Worm (Caenorhabditis elegans): ENCODE results near the gene srh-247.

srh-247 gene

ce11 chrV:2891927-2892326, 42.0 kb downstream of the srh-247 start, which contains the start of gene F37B4.15:
F37B4.15 (plus strand) TSS chrV:2892227.
- TF ChIP-seq arid-1 (GFP tag; conservative IDR thresholded peaks at IDR 0.05) (no peak), nhr-28 (tag; optimal IDR thresholded peaks at IDR 0.05) (peak; percentile 23)

ce11 chrV:2888681-2889080, 45.3 kb downstream of the srh-247 start, which contains the start of gene srw-4:
srw-4 (minus strand) TSS chrV:2888781.
- no peak for TF ChIP-seq unc-62 (GFP tag; optimal IDR thresholded peaks at IDR 0.05 in 1 of 2)
- TF ChIP-seq unc-62 (tag; optimal IDR thresholded peaks at IDR 0.05) = no peak
- no peak for TF ChIP-seq jun-1 (tag; optimal IDR thresholded peaks at IDR 0.05)
- no peak for TF ChIP-seq F44E2.7 (GFP tag; IDR thresholded peaks at IDR 0.05)
- no peak for TF ChIP-seq nhr-102 (tag; optimal IDR thresholded peaks at IDR 0.05)

- no peak for TF ChIP-seq lin-29 (GFP tag; IDR thresholded peaks at IDR 0.05)
- peak; percentile 93 for TF ChIP-seq aha-1 (tag)
- no peak for TF ChIP-seq mes-2 (tag; optimal IDR thresholded peaks at IDR 0.05; ENCODE audit: poor library complexity, severe bottlenecking)
- no peak for TF ChIP-seq jun-1 (tag; optimal IDR thresholded peaks at IDR 0.05)
- TF ChIP-seq attf-4 (tag; optimal IDR thresholded peaks at IDR 0.05) = no peak
These were observed 45.7 kb downstream of the srh-247 start for ce11 chrV:2888265-2888664.

ce11 chrV:2884411-2884810, 49.6 kb downstream of the srh-247 start, which contains the start of gene sre-24:
sre-24 (plus strand) TSS chrV:2884711.
- TF ChIP-seq unc-130 (GFP tag; optimal IDR thresholded peaks at IDR 0.05) (no peak), nhr-42 (GFP tag; IDR thresholded peaks at IDR 0.05) (no peak), Y75B8A.6 (GFP tag; IDR thresholded peaks at IDR 0.05) (no peak), attf-4 (tag; optimal IDR thresholded peaks at IDR 0.05) (no peak)
